Worm (Caenorhabditis elegans) whole organism, late embryonic: ENCODE results near the gene upb-1.

Source experiments
- C38D4.7 ChIP-seq: fragments of 200-800 bp; sonication (Bioruptor generic); optimal IDR thresholded peaks from 2 replicates; lab custom pipeline; 2018; ENCODE audit warnings: mild to moderate bottlenecking, missing genetic modification characterization, moderate library complexity, missing compliant biosample characterization
- ama-1 ChIP-seq: fragments of 150-350 bp; optimal IDR thresholded peaks from 2 replicates; lab custom pipeline; 2014
- ceh-2 ChIP-seq: sonication (generic microtip); optimal IDR thresholded peaks from 2 replicates; lab custom pipeline; 2016; ENCODE audit warnings: missing genotype, missing genetic modification characterization, missing compliant biosample characterization
- dve-1 ChIP-seq: sonication (generic microtip); optimal IDR thresholded peaks from 2 replicates; lab custom pipeline; 2017; ENCODE audit warnings: antibody characterized with exemption, mild to moderate bottlenecking, missing genetic modification characterization, missing compliant biosample characterization
- fax-1 ChIP-seq: sonication (generic microtip); optimal IDR thresholded peaks from 2 replicates; lab custom pipeline; 2016; ENCODE audit warnings: missing genotype, missing genetic modification characterization, missing compliant biosample characterization
- hlh-15 ChIP-seq: sonication (generic microtip); optimal IDR thresholded peaks from 2 replicates; lab custom pipeline; 2016; ENCODE audit warnings: missing genetic modification characterization, missing compliant biosample characterization
- hlh-6 ChIP-seq: sonication (generic microtip); optimal IDR thresholded peaks from 2 replicates; lab custom pipeline; 2016; ENCODE audit warnings: missing genotype, missing genetic modification characterization, missing compliant biosample characterization
- madf-2 ChIP-seq: sonication (generic microtip); optimal IDR thresholded peaks from 2 replicates; lab custom pipeline; 2017; ENCODE audit warnings: missing genetic modification characterization, missing compliant biosample characterization
- nhr-232 ChIP-seq: sonication (generic microtip); optimal IDR thresholded peaks from 2 replicates; lab custom pipeline; 2016; ENCODE audit warnings: missing genetic modification characterization, missing compliant biosample characterization
- tbx-2 ChIP-seq: sonication (generic microtip); optimal IDR thresholded peaks from 2 replicates; lab custom pipeline; 2016; ENCODE audit warnings: missing genetic modification characterization, missing compliant biosample characterization
- tbx-7 ChIP-seq: sonication (generic microtip); optimal IDR thresholded peaks from 2 replicates; lab custom pipeline; 2016; ENCODE audit warnings: missing genotype, missing genetic modification characterization, missing compliant biosample characterization
- zip-5 ChIP-seq: sonication (generic microtip); optimal IDR thresholded peaks from 2 replicates; lab custom pipeline; 2016; ENCODE audit warnings: missing genetic modification characterization, missing compliant biosample characterization

upb-1 gene

ce11 chrII:6245199-6245702 lies 44.6 kb downstream of the upb-1 start, which contains the start of gene blos-4:
Gene blos-4 (plus strand): TSS chrII:6245249.
- TF ChIP-seq tbx-7 (tag; lab: Kevin White, UChicago) (no peak), nhr-232 (tag; lab: Kevin White, UChicago) (no peak), zip-5 (tag; lab: Kevin White, UChicago) (no peak), madf-2 (tag; lab: Kevin White, UChicago) (no peak)

ce11 chrII:6244171-6244570 lies 45.7 kb downstream of the upb-1 start, which contains the start of gene tat-4:
Gene tat-4 (minus strand): TSS chrII:6244287.
- no peak for TF ChIP-seq tbx-2
- no peak for TF ChIP-seq ama-1 (lab: Kevin White, UChicago)
- no peak for TF ChIP-seq hlh-15 (tag; lab: Kevin White, UChicago)
- TF ChIP-seq hlh-6 (tag; lab: Kevin White, UChicago), result no peak
- TF ChIP-seq dve-1 (tag; lab: Kevin White, UChicago), result no peak
- no peak for TF ChIP-seq ceh-2 (tag; lab: Kevin White, UChicago)
- TF ChIP-seq C38D4.7 (GFP tag; lab: Kevin White, UChicago), result no peak

- TF ChIP-seq tbx-2 (no peak), fax-1 (no peak)
These were observed 48.1 kb downstream of the upb-1 start, which contains the start of gene T24H7.8 for ce11 chrII:6241758-6242157. Gene T24H7.8 (plus strand): TSS chrII:6242058.
